Worm (Caenorhabditis elegans) whole organism, young adult: ENCODE data around the gene efhc-1.

Source experiments
- cebp-1 ChIP-seq, 2 experiments: fragments of 200-800 bp in 1 of 2; sonication (Bioruptor generic) in 1 of 2; sonication (generic microtip) in 1 of 2; IDR thresholded peaks in 1 of 2; optimal IDR thresholded peaks in 1 of 2; 2 replicates each; pipeline versions ENCODE4 v1.3.6 to Lab custom; 2017 to 2022; ENCODE audit warnings: missing compliant biosample characterization in 2 of 2, missing genetic modification characterization in 2 of 2, mild to moderate bottlenecking in 1 of 2, missing genetic modification reagents in 1 of 2, moderate library complexity in 1 of 2
- hrde-1 ChIP-seq: sonication (generic microtip); optimal IDR thresholded peaks from 2 replicates; lab custom pipeline; 2016; ENCODE audit warnings: missing genetic modification characterization, mild to moderate bottlenecking, missing compliant biosample characterization, moderate library complexity, missing genotype, missing genetic modification reagents, borderline replicate concordance

DNA sequence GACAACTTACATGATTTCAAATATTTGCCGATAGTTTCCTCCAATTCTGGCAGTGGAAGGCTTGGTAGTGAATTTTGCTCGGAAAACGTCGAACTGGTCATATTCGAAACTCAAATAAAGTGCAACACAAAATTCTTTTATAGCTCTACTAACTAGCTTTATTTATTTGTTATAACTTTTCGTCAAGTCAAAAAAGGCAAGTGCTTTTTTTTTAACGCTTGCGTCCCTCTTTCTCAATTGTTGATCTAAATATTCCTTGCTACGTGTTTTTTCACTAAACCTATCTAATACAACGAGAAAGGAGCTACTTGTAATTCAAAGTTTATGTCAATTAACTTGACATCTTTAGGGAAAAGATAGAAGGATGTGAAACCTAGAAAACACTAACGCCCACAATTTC, 47.8 kb upstream of the efhc-1 start, which contains the start of gene F41E7.6:
- no peak for TF ChIP-seq hrde-1 (tag; lab: Kevin White, UChicago)
- no peak for TF ChIP-seq cebp-1 (GFP tag; IDR thresholded peaks at IDR 0.05; lab: Robert Waterston, UW)
- no peak for TF ChIP-seq cebp-1 (tag; optimal IDR thresholded peaks at IDR 0.05; lab: Kevin White, UChicago)
